Worm (Caenorhabditis elegans) whole organism, L1 larva: ENCODE results near the gene cest-7.
A peak's percentile ranks its signal among the peaks of the same experiment; 100 is the strongest.

Experiments used
- C04F5.9 ChIP-seq: sonication (generic microtip); optimal IDR thresholded peaks from 2 replicates; lab custom pipeline; 2016; ENCODE audit warnings: missing genetic modification characterization, missing compliant biosample characterization
- C16A3.4 ChIP-seq: fragments of 150-350 bp; optimal IDR thresholded peaks from 2 replicates; lab custom pipeline; 2014; ENCODE audit warnings: missing biosample characterization, missing genetic modification characterization
- F16B12.6 ChIP-seq: fragments of 150-350 bp; optimal IDR thresholded peaks from 2 replicates; lab custom pipeline; 2014; ENCODE audit warnings: missing biosample characterization, missing genetic modification characterization
- blmp-1 ChIP-seq: fragments of 150-350 bp; optimal IDR thresholded peaks from 2 replicates; lab custom pipeline; 2014; ENCODE audit warnings: missing biosample characterization, missing genetic modification characterization
- ceh-63 ChIP-seq: fragments of 200-800 bp; sonication (Bioruptor generic); optimal IDR thresholded peaks from 2 replicates; lab custom pipeline; 2018; ENCODE audit warnings: mild to moderate bottlenecking, missing genetic modification characterization, missing compliant biosample characterization
- ceh-8 ChIP-seq: fragments of 200-800 bp; sonication (Bioruptor generic); optimal IDR thresholded peaks from 2 replicates; lab custom pipeline; 2018; ENCODE audit warnings: mild to moderate bottlenecking, missing genetic modification characterization, moderate library complexity, missing compliant biosample characterization
- ceh-88 ChIP-seq: fragments of 200-800 bp; sonication (Bioruptor generic); IDR thresholded peaks from 2 replicates; pipeline ENCODE4 v1.3.6; 2022; ENCODE audit warnings: missing genetic modification characterization, missing compliant biosample characterization
- ces-1 ChIP-seq: fragments of 150-350 bp; optimal IDR thresholded peaks from 2 replicates; lab custom pipeline; 2014; ENCODE audit warnings: missing biosample characterization, missing genetic modification reagents, missing genetic modification characterization
- dsc-1 ChIP-seq: sonication (generic microtip); optimal IDR thresholded peaks from 2 replicates; lab custom pipeline; 2016; ENCODE audit warnings: mild to moderate bottlenecking, missing genetic modification characterization, missing compliant biosample characterization
- efl-1 ChIP-seq, 4 experiments: fragments of 150-350 bp; optimal IDR thresholded peaks in 3 of 4; peaks in 1 of 4; 1 replicate in 1 of 4; 2 replicates in 3 of 4; lab custom pipeline; 2014; ENCODE audit warnings: missing biosample characterization in 2 of 4, missing genetic modification characterization in 2 of 4, missing genetic modification reagents in 2 of 4
- egl-13 ChIP-seq: sonication (generic microtip); optimal IDR thresholded peaks from 2 replicates; lab custom pipeline; 2016; ENCODE audit warnings: missing genotype, missing genetic modification reagents, missing genetic modification characterization, missing compliant biosample characterization
- elt-2 ChIP-seq: sonication (generic microtip); optimal IDR thresholded peaks from 2 replicates; lab custom pipeline; 2016; ENCODE audit warnings: missing genetic modification characterization, mild to moderate bottlenecking, inconsistent platforms, missing compliant biosample characterization, missing genetic modification reagents
- fkh-10 ChIP-seq: sonication (generic microtip); optimal IDR thresholded peaks from 2 replicates; lab custom pipeline; 2017; ENCODE audit warnings: missing biosample characterization, missing genetic modification reagents, missing genetic modification characterization
- fkh-4 ChIP-seq: sonication (generic microtip); optimal IDR thresholded peaks from 2 replicates; lab custom pipeline; 2016; ENCODE audit warnings: missing compliant biosample characterization, missing genetic modification characterization, borderline replicate concordance
- fos-1 ChIP-seq: fragments of 150-350 bp; optimal IDR thresholded peaks from 2 replicates; lab custom pipeline; 2014; ENCODE audit warnings: missing biosample characterization, missing genetic modification characterization
- grh-1 ChIP-seq: fragments of 200-800 bp; sonication (Bioruptor generic); IDR thresholded peaks from 2 replicates; pipeline ENCODE4 v1.3.6; 2022; ENCODE audit warnings: missing genetic modification reagents, missing genetic modification characterization, missing compliant biosample characterization
- isw-1 ChIP-seq: fragments of 200-800 bp; sonication (Bioruptor generic); IDR thresholded peaks from 2 replicates; pipeline ENCODE4 v1.3.6; 2022; ENCODE audit warnings: missing genetic modification characterization, missing compliant biosample characterization
- lin-14 ChIP-seq: fragments of 200-800 bp; sonication (Bioruptor generic); optimal IDR thresholded peaks from 2 replicates; lab custom pipeline; 2018; ENCODE audit warnings: mild to moderate bottlenecking, missing genetic modification characterization, moderate library complexity, missing compliant biosample characterization
- lin-35 ChIP-seq, 2 experiments: fragments of 150-350 bp; optimal IDR thresholded peaks; 2 replicates each; lab custom pipeline; 2014; ENCODE audit warnings: missing biosample characterization in 2 of 2, missing genetic modification characterization in 2 of 2, missing genetic modification reagents in 2 of 2
- lsy-2 ChIP-seq, 2 experiments: fragments of 150-350 bp; optimal IDR thresholded peaks; 2 replicates each; lab custom pipeline; 2014; ENCODE audit warnings: missing biosample characterization in 2 of 2, missing genetic modification characterization in 2 of 2
- mdl-1 ChIP-seq, 2 experiments: fragments of 150-350 bp; optimal IDR thresholded peaks; 2 replicates each; lab custom pipeline; 2014 to 2017; ENCODE audit warnings: missing biosample characterization in 2 of 2, missing genetic modification characterization in 2 of 2, inconsistent platforms in 1 of 2
- mep-1 ChIP-seq: fragments of 150-350 bp; optimal IDR thresholded peaks from 2 replicates; lab custom pipeline; 2014; ENCODE audit warnings: missing biosample characterization, missing genetic modification characterization
- nhr-11 ChIP-seq: fragments of 150-350 bp; optimal IDR thresholded peaks from 2 replicates; lab custom pipeline; 2014; ENCODE audit warnings: missing biosample characterization, missing genetic modification characterization
- nhr-19 ChIP-seq: fragments of 200-800 bp; sonication (Bioruptor generic); conservative IDR thresholded peaks from 2 replicates; pipeline ENCODE4 v1.3.6; 2022; ENCODE audit warnings: missing genetic modification characterization, missing compliant biosample characterization
- nhr-20 ChIP-seq: sonication (generic microtip); optimal IDR thresholded peaks from 2 replicates; lab custom pipeline; 2016; ENCODE audit warnings: mild to moderate bottlenecking, missing genetic modification characterization, missing compliant biosample characterization
- nhr-28 ChIP-seq: fragments of 150-350 bp; optimal IDR thresholded peaks from 2 replicates; lab custom pipeline; 2014; ENCODE audit warnings: missing biosample characterization, missing genetic modification characterization
- nhr-71 ChIP-seq: sonication (generic microtip); optimal IDR thresholded peaks from 2 replicates; lab custom pipeline; 2016; ENCODE audit warnings: mild to moderate bottlenecking, missing genetic modification characterization, moderate library complexity, missing compliant biosample characterization
- nhr-77 ChIP-seq: fragments of 150-350 bp; optimal IDR thresholded peaks from 2 replicates; lab custom pipeline; 2014; ENCODE audit warnings: missing biosample characterization, missing genetic modification characterization
- nhr-85 ChIP-seq: sonication (generic microtip); peaks from one replicate; lab custom pipeline; 2016; ENCODE audit warnings: missing genetic modification characterization, inconsistent platforms, missing compliant biosample characterization
- nhr-90 ChIP-seq: sonication (generic microtip); optimal IDR thresholded peaks from 2 replicates; lab custom pipeline; 2016; ENCODE audit warnings: mild to moderate bottlenecking, missing genetic modification characterization, missing compliant biosample characterization; ENCODE audit not compliant: poor library complexity
- pag-3 ChIP-seq: sonication (generic microtip); optimal IDR thresholded peaks from 2 replicates; lab custom pipeline; 2017; ENCODE audit warnings: missing genetic modification characterization, mild to moderate bottlenecking, missing compliant biosample characterization, antibody characterized with exemption, borderline replicate concordance; ENCODE audit not compliant: insufficient read depth
- pax-3 ChIP-seq: fragments of 200-800 bp; sonication (Bioruptor generic); optimal IDR thresholded peaks from 2 replicates; lab custom pipeline; 2018; ENCODE audit warnings: mild to moderate bottlenecking, missing genetic modification characterization, moderate library complexity, missing compliant biosample characterization
- pqm-1 ChIP-seq: sonication (generic microtip); optimal IDR thresholded peaks from 3 replicates; lab custom pipeline; 2017; ENCODE audit warnings: missing biosample characterization, missing genetic modification characterization
- skn-1 ChIP-seq: fragments of 150-350 bp; optimal IDR thresholded peaks from 2 replicates; lab custom pipeline; 2014; ENCODE audit warnings: missing biosample characterization, missing genetic modification characterization
- sox-4 ChIP-seq: sonication (generic microtip); optimal IDR thresholded peaks from 2 replicates; lab custom pipeline; 2016; ENCODE audit warnings: missing genetic modification characterization, missing compliant biosample characterization
- sptf-1 ChIP-seq: fragments of 150-350 bp; optimal IDR thresholded peaks from 2 replicates; lab custom pipeline; 2014; ENCODE audit warnings: missing biosample characterization, missing genetic modification characterization
- sup-37 ChIP-seq: fragments of 200-800 bp; sonication (Bioruptor generic); optimal IDR thresholded peaks from 2 replicates; lab custom pipeline; 2018; ENCODE audit warnings: mild to moderate bottlenecking, missing genetic modification characterization, missing compliant biosample characterization
- tlp-1 ChIP-seq: fragments of 150-350 bp; optimal IDR thresholded peaks from 2 replicates; lab custom pipeline; 2014; ENCODE audit warnings: missing biosample characterization, missing genetic modification characterization
- unc-86 ChIP-seq: sonication (generic microtip); optimal IDR thresholded peaks from 2 replicates; lab custom pipeline; 2016; ENCODE audit warnings: missing genetic modification characterization, missing compliant biosample characterization
- vab-15 ChIP-seq: sonication (generic microtip); optimal IDR thresholded peaks from 2 replicates; lab custom pipeline; 2017; ENCODE audit warnings: missing genotype, mild to moderate bottlenecking, missing genetic modification characterization, missing compliant biosample characterization
- zip-4 ChIP-seq: fragments of 200-800 bp; sonication (Bioruptor generic); optimal IDR thresholded peaks from 2 replicates; lab custom pipeline; 2018; ENCODE audit warnings: mild to moderate bottlenecking, missing genetic modification characterization, moderate library complexity, missing compliant biosample characterization

The cest-7 gene

DNA sequence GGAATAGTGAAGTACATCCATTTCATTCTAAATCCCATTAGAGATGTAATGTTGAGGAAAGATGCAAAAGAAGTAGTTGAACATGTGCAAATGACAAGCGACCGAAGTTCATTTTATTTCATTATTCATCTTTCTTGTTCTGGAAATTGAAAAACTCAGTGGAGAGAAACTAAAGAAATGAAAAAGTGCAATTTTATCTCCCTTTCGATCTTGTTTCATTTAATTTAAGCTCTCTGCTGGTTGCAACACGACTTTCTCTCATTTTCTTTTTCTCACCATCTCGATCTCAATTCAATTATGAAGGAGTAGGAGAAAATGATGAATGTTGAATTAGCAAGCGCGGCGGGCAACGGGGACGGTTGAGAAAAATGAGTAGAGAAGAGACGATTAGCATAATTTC is 45.4 kb upstream of the cest-7 start (continued):
- TF ChIP-seq isw-1: no peak
- no peak for TF ChIP-seq grh-1 (GFP tag; lab: Robert Waterston, UW)

DNA sequence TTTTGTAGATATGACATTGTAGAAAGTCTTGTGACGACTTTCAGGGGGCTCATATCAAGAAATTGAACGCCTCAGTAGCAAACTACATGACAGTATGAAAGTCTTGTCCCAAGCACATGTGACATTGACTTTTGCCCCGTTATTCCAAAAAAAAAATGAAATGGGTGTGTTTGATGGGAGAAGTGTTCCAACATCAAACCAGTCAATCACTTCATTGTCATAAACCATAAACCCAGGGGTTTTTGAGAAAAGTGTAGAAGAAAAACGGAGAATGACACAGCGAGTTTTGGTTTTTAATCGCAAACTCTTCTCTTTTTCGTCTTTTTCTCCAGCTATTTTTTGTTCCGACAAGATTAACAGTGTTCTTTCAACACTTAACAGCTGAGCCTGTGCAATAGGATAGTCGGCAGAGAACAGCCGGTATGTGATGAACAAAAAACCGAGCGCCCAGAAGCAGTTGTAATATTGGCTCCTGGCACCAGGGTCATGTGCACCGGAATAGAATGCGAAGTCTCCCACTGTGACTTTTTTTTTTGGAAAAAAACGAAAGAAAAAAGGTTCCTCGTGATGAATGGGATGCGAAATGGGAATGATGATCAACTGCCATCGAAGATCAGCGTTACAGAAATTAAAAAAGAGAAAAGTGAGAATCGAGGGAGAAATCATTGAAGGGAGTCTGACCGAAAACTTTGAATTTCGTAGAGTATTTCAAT is 43.7 kb upstream of the cest-7 start:
- TF ChIP-seq nhr-20 (tag; lab: Kevin White, UChicago): peak; percentile 8
- peak; percentile 15 for TF ChIP-seq lin-14 (GFP tag; lab: Kevin White, UChicago)
- TF ChIP-seq efl-1 (optimal IDR thresholded peaks at IDR 0.05; lab: Kevin White, UChicago): no peak
- peak in 1 of 2 experiments; percentile 91 for TF ChIP-seq efl-1 (GFP tag; optimal IDR thresholded peaks at IDR 0.05 in 1 of 2; lab: Kevin White, UChicago)
- no peak for TF ChIP-seq vab-15 (tag; lab: Kevin White, UChicago)
- no peak for TF ChIP-seq mdl-1 (tag; optimal IDR thresholded peaks at IDR 0.05; lab: Kevin White, UChicago)
- peak; percentile 28 for TF ChIP-seq blmp-1 (tag; lab: Kevin White, UChicago)
- TF ChIP-seq mep-1 (tag; lab: Kevin White, UChicago): peak; percentile 12

DNA sequence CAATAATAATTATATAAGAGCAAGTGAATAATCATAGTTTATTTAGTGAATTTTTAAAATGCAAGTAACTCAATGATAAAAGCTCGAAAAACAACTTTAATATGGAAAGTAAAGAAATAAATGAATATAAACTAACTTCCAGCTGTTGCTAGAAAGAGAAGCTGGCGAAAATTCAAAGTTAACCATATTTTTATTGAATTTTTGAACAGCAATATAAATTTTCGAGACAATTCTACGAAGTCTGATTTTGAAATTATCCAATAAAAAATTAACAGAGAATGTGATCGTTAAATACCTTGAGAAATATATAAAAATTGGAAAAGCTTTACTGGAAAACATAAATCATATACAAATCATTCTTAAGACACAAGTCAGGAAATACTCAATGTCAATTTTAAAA is 43.2 kb upstream of the cest-7 start:
- TF ChIP-seq fos-1 (tag; lab: Kevin White, UChicago) (no peak), nhr-11 (tag; lab: Kevin White, UChicago) (no peak), nhr-77 (tag; lab: Kevin White, UChicago) (no peak), lin-35 (GFP tag; optimal IDR thresholded peaks at IDR 0.05; lab: Kevin White, UChicago) (no peak), pax-3 (no peak), nhr-19 (GFP tag; lab: Robert Waterston, UW) (no peak), sup-37 (GFP tag; lab: Kevin White, UChicago) (no peak), pqm-1 (tag; lab: Kevin White, UChicago) (no peak), nhr-28 (no peak), tlp-1 (tag; lab: Kevin White, UChicago) (no peak), lsy-2 (tag; optimal IDR thresholded peaks at IDR 0.05; lab: Kevin White, UChicago) (no peak), F16B12.6 (tag; lab: Kevin White, UChicago) (no peak), ceh-88 (GFP tag; lab: Robert Waterston, UW) (no peak), sptf-1 (tag; lab: Kevin White, UChicago) (no peak), nhr-90 (no peak), nhr-71 (tag; lab: Kevin White, UChicago) (no peak)

DNA sequence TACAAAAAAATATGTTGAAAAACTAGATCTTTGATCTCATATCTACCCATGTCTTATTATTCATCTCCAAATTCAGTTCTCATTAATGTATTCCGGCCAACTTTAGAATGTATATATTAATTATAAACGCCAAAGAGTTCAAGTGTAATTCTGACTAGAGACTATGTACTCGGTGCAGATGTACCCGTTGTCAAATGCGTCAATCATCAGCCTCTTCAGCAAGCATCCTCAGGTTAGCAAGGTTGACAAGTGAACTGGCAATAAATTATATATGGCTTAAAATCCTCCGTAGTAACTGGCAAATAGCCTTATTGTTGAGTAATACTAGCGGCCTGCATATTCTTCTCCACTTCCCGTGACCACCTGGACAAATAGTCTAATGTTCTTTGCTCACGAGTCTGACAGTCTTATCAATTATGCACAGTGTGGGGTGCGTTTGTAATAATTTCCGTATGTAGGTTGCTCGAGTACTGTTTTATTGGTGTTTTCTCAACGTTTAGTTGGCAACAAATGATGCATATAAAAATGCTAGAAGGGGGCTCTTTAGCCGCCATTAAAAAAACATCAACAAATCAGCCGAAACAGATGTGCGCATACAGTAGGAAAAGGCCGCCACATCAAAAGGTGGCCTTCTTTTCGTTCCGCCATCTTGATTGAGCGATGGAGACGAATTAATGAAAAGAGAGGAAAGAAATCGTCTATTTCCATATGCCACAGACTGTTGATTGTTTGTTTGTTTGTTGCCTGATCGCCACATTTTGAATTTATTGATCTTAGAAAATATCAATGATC is 41.3 kb upstream of the cest-7 start:
- peak; percentile 47 for TF ChIP-seq lin-14 (GFP tag; lab: Kevin White, UChicago)
- TF ChIP-seq nhr-71 (tag; lab: Kevin White, UChicago): no peak
- peak; percentile 43 for TF ChIP-seq elt-2 (tag; lab: Kevin White, UChicago)
- no peak for TF ChIP-seq fkh-10 (GFP tag; lab: Kevin White, UChicago)
- TF ChIP-seq mep-1 (tag; lab: Kevin White, UChicago): peak; percentile 14
- TF ChIP-seq egl-13 (tag; lab: Kevin White, UChicago): peak; percentile 60
- TF ChIP-seq dsc-1 (tag; lab: Kevin White, UChicago): peak; percentile 95
- no peak for TF ChIP-seq ces-1
- TF ChIP-seq fkh-4 (tag; lab: Kevin White, UChicago): peak; percentile 48
- peak; percentile 87 for TF ChIP-seq nhr-85 (tag; lab: Kevin White, UChicago)
- TF ChIP-seq sox-4 (tag; lab: Kevin White, UChicago): peak; percentile 28
- no peak for TF ChIP-seq skn-1 (tag; lab: Kevin White, UChicago)
- no peak for TF ChIP-seq ceh-8 (GFP tag; lab: Kevin White, UChicago)
- peak; percentile 16 for TF ChIP-seq blmp-1 (tag; lab: Kevin White, UChicago)
- TF ChIP-seq pag-3: no peak
- no peak for TF ChIP-seq ceh-63
- TF ChIP-seq nhr-28: no peak
- no peak for TF ChIP-seq unc-86 (tag; lab: Kevin White, UChicago)
- TF ChIP-seq zip-4: no peak
- TF ChIP-seq lsy-2 (tag; optimal IDR thresholded peaks at IDR 0.05; lab: Kevin White, UChicago): no peak
- no peak for TF ChIP-seq C16A3.4 (tag; lab: Kevin White, UChicago)
- peak in 1 of 2 experiments; percentile 2 for TF ChIP-seq lin-35 (GFP tag; optimal IDR thresholded peaks at IDR 0.05; lab: Kevin White, UChicago)
- peak; percentile 73 for TF ChIP-seq nhr-20 (tag; lab: Kevin White, UChicago)
- TF ChIP-seq C04F5.9 (tag; lab: Kevin White, UChicago): no peak
